Worm (Caenorhabditis elegans) whole organism, L2 larva: ENCODE data around the gene B0361.4.

Source experiments
- lsy-2 ChIP-seq, 2 experiments: fragments of 150-350 bp in 1 of 2; sonication (generic microtip) in 1 of 2; optimal IDR thresholded peaks; 2 replicates each; lab custom pipeline; 2014 to 2017; ENCODE audit warnings: missing biosample characterization in 2 of 2, missing genetic modification characterization in 2 of 2
- mdl-1 ChIP-seq, 2 experiments: fragments of 150-350 bp in 1 of 2; sonication (generic microtip) in 1 of 2; optimal IDR thresholded peaks; 2 replicates each; lab custom pipeline; 2017; ENCODE audit warnings: missing biosample characterization in 2 of 2, missing genetic modification characterization in 2 of 2
- nhr-12 ChIP-seq: fragments of 150-350 bp; optimal IDR thresholded peaks from 2 replicates; lab custom pipeline; 2014; ENCODE audit warnings: missing biosample characterization, missing genetic modification characterization
- nhr-237 ChIP-seq: fragments of 150-350 bp; optimal IDR thresholded peaks from 2 replicates; lab custom pipeline; 2014; ENCODE audit warnings: missing biosample characterization, missing genetic modification characterization
- unc-39 ChIP-seq: fragments of 150-350 bp; optimal IDR thresholded peaks from 2 replicates; lab custom pipeline; 2014; ENCODE audit warnings: missing biosample characterization, missing genetic modification characterization
- ztf-11 ChIP-seq: sonication (generic microtip); optimal IDR thresholded peaks from 2 replicates; lab custom pipeline; 2017; ENCODE audit warnings: missing biosample characterization, missing genetic modification characterization

DNA sequence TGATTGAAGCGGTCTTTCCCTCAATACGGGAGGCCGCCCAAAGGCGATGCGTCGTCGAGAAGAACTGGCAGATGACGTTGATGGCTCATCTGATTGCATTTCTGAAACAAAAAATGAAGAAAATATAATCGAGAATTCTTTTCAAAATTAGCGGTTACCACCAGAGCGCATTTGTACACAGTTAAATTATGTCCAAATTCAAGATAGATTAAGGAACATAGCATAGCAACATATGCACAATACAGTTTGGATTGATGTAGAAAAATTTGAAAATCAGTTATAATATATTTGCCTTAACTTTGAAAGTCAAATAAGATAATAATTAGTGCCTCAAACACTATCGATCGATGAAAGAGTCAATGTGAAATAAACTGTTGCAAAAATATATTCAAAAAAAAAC is 29.1 kb upstream of the B0361.4 start, which contains the start of gene R151.8:
- TF ChIP-seq lsy-2 (tag; optimal IDR thresholded peaks at IDR 0.05; lab: Kevin White, UChicago) (no peak), nhr-12 (tag; lab: Kevin White, UChicago) (no peak), ztf-11 (tag; lab: Kevin White, UChicago) (no peak), nhr-237 (tag; lab: Kevin White, UChicago) (no peak), mdl-1 (tag; optimal IDR thresholded peaks at IDR 0.05; lab: Kevin White, UChicago) (no peak), unc-39 (tag; lab: Kevin White, UChicago) (no peak)
